Fruit fly (Drosophila melanogaster): Measurements from ENCODE around the gene NetB.
A peak's percentile ranks its signal among the peaks of the same experiment; 100 is the strongest.

dm6 chrX:14669233-14669632 is 79.9 kb downstream of the NetB start:
- TF ChIP-seq sage (GFP tag; optimal IDR thresholded peaks at IDR 0.05) (no peak), foxo (GFP tag; optimal IDR thresholded peaks at IDR 0.05) (peak in 1 of 2 experiments; percentile 14), Sp1 (GFP tag; optimal IDR thresholded peaks at IDR 0.05) (no peak), tai (GFP tag; optimal IDR thresholded peaks at IDR 0.05) (no peak), fru (GFP tag; optimal IDR thresholded peaks at IDR 0.05) (no peak), usp (GFP tag; optimal IDR thresholded peaks at IDR 0.05) (no peak), psq (GFP tag; optimal IDR thresholded peaks at IDR 0.05) (no peak), dmrt93B (GFP tag; optimal IDR thresholded peaks at IDR 0.05) (no peak), Vsx2 (GFP tag; optimal IDR thresholded peaks at IDR 0.05; ENCODE audit: partially characterized antibody) (no peak), Hr83 (GFP tag; optimal IDR thresholded peaks at IDR 0.05; ENCODE audit: poor library complexity, severe bottlenecking) (no peak), Mio (GFP tag; optimal IDR thresholded peaks at IDR 0.05) (no peak), dsf (GFP tag; optimal IDR thresholded peaks at IDR 0.05; ENCODE audit: borderline replicate concordance) (no peak)
